Fruit fly (Drosophila melanogaster): Measurements from ENCODE around the gene Semp1.

Gene Semp1

DNA sequence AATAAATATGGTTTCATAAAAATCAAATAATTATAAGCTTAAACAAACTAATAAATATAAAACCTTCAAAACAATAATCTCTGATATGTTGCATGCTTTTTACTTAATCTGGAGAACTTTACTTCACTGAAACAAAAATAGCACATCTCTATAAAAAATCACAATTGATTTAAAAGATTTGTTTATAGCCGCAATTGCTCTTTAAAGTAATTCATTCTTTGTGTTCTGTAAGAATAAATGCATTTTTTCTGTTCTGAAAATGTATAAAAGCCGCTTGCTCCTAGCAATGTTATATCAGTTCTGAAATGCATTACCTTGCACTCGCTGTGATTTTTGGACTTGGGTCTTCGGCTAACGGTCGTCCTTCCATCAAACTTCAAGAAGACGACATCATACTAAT, 3.6 kb upstream of the Semp1 start, which contains the start of gene CG11865:
TSS of gene CG11865 (plus strand) at position 301 of the 400 bp plus-strand sequence.
- TF ChIP-seq ovo (GFP tag; optimal IDR thresholded peaks at IDR 0.05): no peak
- no peak for TF ChIP-seq Crg-1 (GFP tag; optimal IDR thresholded peaks at IDR 0.05)
- no peak for TF ChIP-seq Mnt (GFP tag; optimal IDR thresholded peaks at IDR 0.05)
- no peak for TF ChIP-seq CG5204 (GFP tag; optimal IDR thresholded peaks at IDR 0.05)
- no peak for TF ChIP-seq Hr96 (GFP tag; optimal IDR thresholded peaks at IDR 0.05)
- no peak for TF ChIP-seq CG12768 (GFP tag; optimal IDR thresholded peaks at IDR 0.05)
- no peak for TF ChIP-seq tj (GFP tag; optimal IDR thresholded peaks at IDR 0.05)
- no peak for TF ChIP-seq cic (GFP tag; optimal IDR thresholded peaks at IDR 0.05)
- no peak for TF ChIP-seq pad (GFP tag; optimal IDR thresholded peaks at IDR 0.05)
- no peak for TF ChIP-seq CG7101 (tag; optimal IDR thresholded peaks at IDR 0.05)
- TF ChIP-seq kay (GFP tag; ENCODE audit: borderline replicate concordance): no peak
- no peak for TF ChIP-seq CG7045 (GFP tag; optimal IDR thresholded peaks at IDR 0.05)

DNA sequence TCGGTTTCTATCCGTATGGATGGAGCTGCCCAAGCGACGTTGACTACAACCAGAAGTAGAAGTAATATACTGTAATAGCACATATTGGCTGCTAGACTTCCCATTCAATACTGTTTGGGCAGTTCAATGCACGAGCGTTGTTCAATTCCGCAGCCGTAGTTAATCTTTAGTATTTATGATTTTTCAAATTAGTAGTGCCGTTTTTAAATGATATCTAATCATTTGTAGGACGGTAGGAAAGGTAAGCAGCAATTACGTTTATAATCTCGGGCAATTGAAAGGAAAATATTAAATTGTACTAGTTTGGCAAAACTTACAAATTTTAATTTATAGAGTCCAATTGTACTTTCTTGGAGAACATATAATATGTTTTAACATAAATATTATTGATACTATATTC, 3.1 kb upstream of the Semp1 start, which contains the start of gene CG15253:
TSS of gene CG15253 (minus strand) at position 101 of the 400 bp plus-strand sequence.
- TF ChIP-seq Crg-1 (GFP tag; optimal IDR thresholded peaks at IDR 0.05) (no peak), CG11617 (GFP tag; optimal IDR thresholded peaks at IDR 0.05) (no peak), tj (GFP tag; optimal IDR thresholded peaks at IDR 0.05) (no peak), Clk (GFP tag; optimal IDR thresholded peaks at IDR 0.05) (no peak), cnc (optimal IDR thresholded peaks at IDR 0.05) (no peak), kay (GFP tag; ENCODE audit: borderline replicate concordance) (no peak), CG5204 (GFP tag; optimal IDR thresholded peaks at IDR 0.05) (no peak), Hr96 (GFP tag; optimal IDR thresholded peaks at IDR 0.05) (no peak), CG7045 (GFP tag; optimal IDR thresholded peaks at IDR 0.05) (no peak), CG14711 (tag; optimal IDR thresholded peaks at IDR 0.05) (no peak), CG7101 (tag; optimal IDR thresholded peaks at IDR 0.05) (no peak), ovo (GFP tag; optimal IDR thresholded peaks at IDR 0.05) (no peak), cic (GFP tag; optimal IDR thresholded peaks at IDR 0.05) (no peak), CG1620 (GFP tag; optimal IDR thresholded peaks at IDR 0.05) (no peak), toe (GFP tag; optimal IDR thresholded peaks at IDR 0.05) (no peak), CG12768 (GFP tag; optimal IDR thresholded peaks at IDR 0.05) (no peak), CG33017 (tag; optimal IDR thresholded peaks at IDR 0.05) (no peak), Mnt (GFP tag; optimal IDR thresholded peaks at IDR 0.05) (no peak), pad (GFP tag; optimal IDR thresholded peaks at IDR 0.05) (no peak), bab1 (GFP tag; optimal IDR thresholded peaks at IDR 0.05) (no peak)

DNA sequence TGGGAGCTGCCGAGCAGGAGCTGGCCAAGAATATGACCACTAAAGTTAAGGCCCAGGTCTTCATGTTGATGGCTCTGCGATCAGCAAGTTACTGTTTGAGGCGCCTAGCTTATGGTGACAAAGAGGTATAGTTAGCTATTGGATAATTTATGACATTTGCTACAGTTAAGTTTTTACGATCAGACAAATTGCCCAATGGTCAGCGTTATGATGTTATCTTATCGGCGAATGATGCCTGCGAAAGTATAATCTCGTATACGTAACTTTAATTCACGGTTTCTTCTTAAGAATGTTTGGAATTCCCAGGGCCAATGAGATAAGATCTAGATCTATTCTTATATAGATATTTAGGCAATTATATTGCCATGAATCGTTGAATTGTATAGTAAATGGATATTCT, 1.6 kb upstream of the Semp1 start, which contains the start of gene CG15254:
TSS of gene CG15254 (minus strand) at position 101 of the 400 bp plus-strand sequence.
- TF ChIP-seq CG7101 (tag; optimal IDR thresholded peaks at IDR 0.05): no peak
- TF ChIP-seq CG1620 (GFP tag; optimal IDR thresholded peaks at IDR 0.05): no peak
- TF ChIP-seq CG5204 (GFP tag; optimal IDR thresholded peaks at IDR 0.05): no peak
- no peak for TF ChIP-seq CG7045 (GFP tag; optimal IDR thresholded peaks at IDR 0.05)

DNA sequence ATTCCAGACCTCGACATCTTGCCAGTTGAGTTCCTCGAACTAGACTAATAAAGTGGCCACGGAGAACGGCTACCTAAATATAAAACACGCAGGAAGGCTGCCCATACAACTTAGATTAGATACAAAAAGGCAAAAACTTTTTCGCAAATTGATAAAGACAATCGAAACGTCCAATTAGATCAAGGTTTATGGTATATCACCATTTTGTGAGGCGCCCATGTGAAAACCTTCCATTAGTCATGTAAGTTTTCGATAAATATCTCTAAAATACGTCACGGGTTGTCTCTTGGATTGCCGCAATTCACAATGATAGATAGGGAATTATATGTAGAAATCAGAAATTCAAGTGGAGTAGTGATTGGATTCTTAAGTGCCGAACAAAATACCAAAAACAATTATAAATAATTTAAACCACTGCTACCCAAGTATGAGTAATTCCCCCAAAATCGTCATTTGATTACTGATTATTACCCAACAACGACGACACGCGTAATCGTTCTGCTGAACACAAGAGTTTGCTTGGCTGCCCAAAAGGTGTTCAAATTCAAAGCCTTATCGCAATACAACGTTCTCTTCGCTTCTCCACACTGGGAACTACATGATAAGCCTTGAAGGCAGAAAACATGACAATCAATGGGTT, 1.3 kb downstream of the Semp1 start, which contains the start of gene CG15255:
TSS of gene CG15255 (minus strand) at position 51 of the 640 bp plus-strand sequence.
- TF ChIP-seq Clk (GFP tag; optimal IDR thresholded peaks at IDR 0.05) (no peak), CG14711 (tag; optimal IDR thresholded peaks at IDR 0.05) (no peak), kay (GFP tag; ENCODE audit: borderline replicate concordance) (peak; percentile 82)

DNA sequence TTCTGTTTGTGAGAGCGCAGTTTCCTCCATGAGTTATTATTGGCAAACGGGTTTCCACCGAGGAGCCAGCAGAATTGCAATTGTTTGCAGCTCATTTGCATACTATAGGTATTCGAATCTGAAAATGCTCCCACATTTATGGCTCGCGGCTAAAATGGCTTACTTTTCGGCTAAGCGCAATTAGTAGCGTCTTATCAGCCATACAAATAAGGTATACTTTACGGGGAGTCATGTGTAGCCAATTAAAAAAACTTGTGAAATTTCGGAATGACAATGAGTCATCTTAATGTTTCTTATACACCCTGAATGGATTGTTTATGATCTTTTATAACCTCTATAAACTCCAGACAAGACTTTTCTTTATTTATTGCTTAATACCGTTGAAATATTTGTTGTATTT, 4.0 kb downstream of the Semp1 start:
- TF ChIP-seq CG7045 (GFP tag; optimal IDR thresholded peaks at IDR 0.05) (no peak), pad (GFP tag; optimal IDR thresholded peaks at IDR 0.05) (no peak), CG12768 (GFP tag; optimal IDR thresholded peaks at IDR 0.05) (no peak), Crg-1 (GFP tag; optimal IDR thresholded peaks at IDR 0.05) (no peak), toe (GFP tag; optimal IDR thresholded peaks at IDR 0.05) (no peak), bab1 (GFP tag; optimal IDR thresholded peaks at IDR 0.05) (no peak), tj (GFP tag; optimal IDR thresholded peaks at IDR 0.05) (no peak), CG14711 (tag; optimal IDR thresholded peaks at IDR 0.05) (no peak), cnc (optimal IDR thresholded peaks at IDR 0.05) (no peak), Hr96 (GFP tag; optimal IDR thresholded peaks at IDR 0.05) (no peak), CG7101 (tag; optimal IDR thresholded peaks at IDR 0.05) (no peak), CG5204 (GFP tag; optimal IDR thresholded peaks at IDR 0.05) (no peak), CG33017 (tag; optimal IDR thresholded peaks at IDR 0.05) (no peak), CG11617 (GFP tag; optimal IDR thresholded peaks at IDR 0.05) (no peak), cic (GFP tag; optimal IDR thresholded peaks at IDR 0.05) (no peak), ovo (GFP tag; optimal IDR thresholded peaks at IDR 0.05) (no peak)

Data from whole organism, adult.